Worm (Caenorhabditis elegans): ENCODE measurements around the gene M153.3.

DNA sequence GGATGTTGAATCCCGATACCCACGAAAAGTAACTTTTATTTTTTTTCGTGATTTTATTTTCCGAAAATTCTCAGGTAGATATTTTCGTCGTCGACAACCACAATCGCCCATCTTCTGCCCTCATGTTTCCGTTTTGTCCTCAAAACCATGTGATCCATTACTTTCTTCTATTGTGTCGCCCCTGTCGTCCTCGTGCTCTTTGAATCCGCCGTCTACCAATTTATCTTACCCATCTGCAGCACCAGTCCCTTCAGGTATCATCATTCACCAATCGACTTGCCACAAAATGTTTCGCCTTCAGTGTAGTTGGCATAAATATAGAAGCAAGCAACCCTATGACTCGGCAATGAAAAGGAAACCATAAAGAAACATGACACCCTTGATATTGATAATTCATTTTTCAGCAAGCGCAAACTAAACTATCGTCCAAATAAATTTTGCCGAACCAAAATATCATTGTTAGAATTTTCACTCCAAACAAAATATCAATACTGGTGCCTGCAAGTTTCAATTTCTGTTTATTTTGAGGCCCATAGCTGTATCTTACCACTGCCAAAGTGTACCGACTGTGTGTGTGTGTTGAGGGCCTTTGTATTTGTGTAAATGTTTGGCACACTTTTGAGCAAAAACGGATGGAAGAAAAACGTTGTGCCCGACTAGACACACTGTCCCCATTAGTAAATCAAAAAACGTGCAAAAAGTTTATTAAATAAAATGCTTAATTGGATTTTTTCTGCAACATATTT is 25.1 kb downstream of the M153.3 start:
- TF ChIP-seq rnt-1 (tag; optimal IDR thresholded peaks at IDR 0.05), result no peak
- TF ChIP-seq F13H6.1 (tag; optimal IDR thresholded peaks at IDR 0.05), result no peak
- no peak for TF ChIP-seq nhr-11 (tag; optimal IDR thresholded peaks at IDR 0.05)
- no peak for TF ChIP-seq unc-3 (GFP tag; conservative IDR thresholded peaks at IDR 0.05)
- no peak for TF ChIP-seq unc-3 (tag; optimal IDR thresholded peaks at IDR 0.05)
- TF ChIP-seq Y22D7AL.16 (tag; optimal IDR thresholded peaks at IDR 0.05), result no peak
- TF ChIP-seq madf-2 (tag; optimal IDR thresholded peaks at IDR 0.05), result no peak

Measured in whole organism, late embryonic.